Worm (Caenorhabditis elegans): ENCODE results near the gene rnh-2.

The rnh-2 gene

DNA sequence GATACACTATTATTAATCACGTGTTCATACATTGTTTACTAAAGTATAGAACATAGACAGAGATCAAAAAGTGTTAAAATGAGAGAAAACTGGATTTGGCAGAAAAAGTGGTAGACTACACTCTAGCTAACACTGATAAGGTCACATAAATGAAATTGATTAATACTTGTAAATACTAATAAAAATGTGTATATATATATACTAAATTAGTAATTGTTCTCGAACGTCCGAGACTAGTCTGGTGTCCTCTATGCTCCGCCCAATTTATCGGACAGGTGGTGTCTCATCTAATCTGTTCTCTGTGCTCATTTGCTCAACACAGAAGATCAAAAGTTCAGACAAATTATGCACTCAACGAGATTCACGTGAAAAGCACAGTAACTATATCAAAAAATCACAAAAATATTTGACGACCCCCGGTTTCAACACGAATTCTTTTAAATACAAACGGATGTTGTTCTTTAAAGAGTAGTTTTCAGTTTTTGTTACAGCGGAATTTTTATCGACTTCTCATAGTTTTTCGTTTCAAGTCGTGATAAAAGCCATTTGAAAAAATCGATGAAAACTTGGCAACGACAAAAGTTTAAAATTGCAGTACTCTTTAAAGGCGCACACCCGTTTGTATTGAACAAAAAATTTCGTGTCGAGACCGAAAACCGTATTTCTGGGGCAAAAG lies 35.8 kb upstream of the rnh-2 start (continued):
- TF ChIP-seq unc-39 (tag; optimal IDR thresholded peaks at IDR 0.05) (no peak), mxl-3 (GFP tag; optimal IDR thresholded peaks at IDR 0.05) (no peak), F10B5.3 (tag; optimal IDR thresholded peaks at IDR 0.05) (no peak), nhr-11 (tag; optimal IDR thresholded peaks at IDR 0.05) (no peak), fkh-10 (GFP tag; optimal IDR thresholded peaks at IDR 0.05) (no peak), daf-19 (GFP tag; conservative IDR thresholded peaks at IDR 0.05) (0 out of 2 replicates have a peak, but pooled peaks have one; percentile 10), hlh-11 (tag; optimal IDR thresholded peaks at IDR 0.05) (peak; percentile 60), Y75B8A.6 (GFP tag; IDR thresholded peaks at IDR 0.05) (0 out of 2 replicates have a peak, but pooled peaks have one; percentile 41), nhr-42 (GFP tag; IDR thresholded peaks at IDR 0.05) (no peak), zfp-2 (tag; optimal IDR thresholded peaks at IDR 0.05) (no peak), dmd-6 (GFP tag; IDR thresholded peaks at IDR 0.05) (peak; percentile 72), zip-2 (tag; optimal IDR thresholded peaks at IDR 0.05) (no peak), mep-1 (tag; optimal IDR thresholded peaks at IDR 0.05) (peak; percentile 37), dpl-1 (GFP tag; optimal IDR thresholded peaks at IDR 0.05) (no peak), ceh-44 (GFP tag; IDR thresholded peaks at IDR 0.05) (no peak), T26A8.4 (GFP tag; IDR thresholded peaks at IDR 0.05) (peak; percentile 37), madf-5 (GFP tag; IDR thresholded peaks at IDR 0.05) (peak in 1 of 2 experiments; percentile 11; a peak in 1 of 4 replicates), php-3 (GFP tag; IDR thresholded peaks at IDR 0.05) (peak; percentile 47), pqm-1 (tag; optimal IDR thresholded peaks at IDR 0.05) (no peak), tag-97 (GFP tag; IDR thresholded peaks at IDR 0.05) (no peak), dve-1 (tag; optimal IDR thresholded peaks at IDR 0.05; ENCODE audit: insufficient read depth) (peak; percentile 11), egl-27 (tag; optimal IDR thresholded peaks at IDR 0.05) (no peak), lin-39 (tag; optimal IDR thresholded peaks at IDR 0.05) (no peak), nhr-77 (tag; optimal IDR thresholded peaks at IDR 0.05) (peak; percentile 39), ZK337.2 (GFP tag; IDR thresholded peaks at IDR 0.05) (no peak), zag-1 (tag; optimal IDR thresholded peaks at IDR 0.05) (no peak), ces-1 (GFP tag; optimal IDR thresholded peaks at IDR 0.05) (no peak), hmg-1.1 (GFP tag; IDR thresholded peaks at IDR 0.05) (no peak)

DNA sequence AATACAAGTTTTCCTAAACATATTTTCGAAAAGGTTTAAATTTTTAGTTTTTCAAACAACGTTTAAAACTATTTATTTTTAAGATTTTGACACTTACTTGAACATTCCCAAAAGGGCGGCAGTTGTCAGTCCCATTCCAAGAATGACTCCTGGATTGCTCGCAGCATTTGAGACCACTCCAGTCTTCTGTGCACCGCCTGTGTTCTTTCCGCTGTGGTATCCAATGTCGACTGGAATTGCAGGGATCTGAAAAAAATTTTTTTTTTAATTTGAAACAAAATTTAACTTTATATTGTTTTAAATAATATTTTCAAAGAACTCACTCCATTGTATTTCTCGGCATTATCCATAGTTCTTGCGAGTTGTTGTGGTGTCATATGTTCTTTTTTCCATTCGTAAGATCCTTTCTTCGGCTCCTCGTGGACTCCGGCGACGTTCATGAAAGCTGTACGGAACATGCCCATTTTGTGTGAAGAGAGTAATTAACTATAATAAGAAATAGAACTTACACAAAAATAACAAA lies 35.2 kb upstream of the rnh-2 start, which contains the start of gene M05D6.5:
M05D6.5 (minus strand) TSS at position 473 of the 523 bp plus-strand sequence.
- no peak for TF ChIP-seq hlh-11 (tag; optimal IDR thresholded peaks at IDR 0.05)
- no peak for TF ChIP-seq unc-130 (GFP tag; optimal IDR thresholded peaks at IDR 0.05)
- peak; percentile 3; the same call in 1 of the 2 replicates for TF ChIP-seq vab-7 (GFP tag; IDR thresholded peaks at IDR 0.05)
- no peak for TF ChIP-seq tag-97 (GFP tag; IDR thresholded peaks at IDR 0.05)
- peak; percentile 14 for TF ChIP-seq ama-1 (optimal IDR thresholded peaks at IDR 0.05)
- TF ChIP-seq nhr-6 (tag; optimal IDR thresholded peaks at IDR 0.05) = no peak
- TF ChIP-seq pha-4 (GFP tag; IDR thresholded peaks at IDR 0.05) = peak; percentile 23; the same call in 1 of the 2 replicates
- no peak for TF ChIP-seq pha-4 (tag; optimal IDR thresholded peaks at IDR 0.05)
- peak in 1 of 2 experiments; percentile 34 for TF ChIP-seq unc-62 (GFP tag; optimal IDR thresholded peaks at IDR 0.05 in 1 of 2)
- no peak for TF ChIP-seq unc-62 (tag; optimal IDR thresholded peaks at IDR 0.05)
- peak; percentile 57 for TF ChIP-seq zfp-3 (GFP tag; conservative IDR thresholded peaks at IDR 0.05)

DNA sequence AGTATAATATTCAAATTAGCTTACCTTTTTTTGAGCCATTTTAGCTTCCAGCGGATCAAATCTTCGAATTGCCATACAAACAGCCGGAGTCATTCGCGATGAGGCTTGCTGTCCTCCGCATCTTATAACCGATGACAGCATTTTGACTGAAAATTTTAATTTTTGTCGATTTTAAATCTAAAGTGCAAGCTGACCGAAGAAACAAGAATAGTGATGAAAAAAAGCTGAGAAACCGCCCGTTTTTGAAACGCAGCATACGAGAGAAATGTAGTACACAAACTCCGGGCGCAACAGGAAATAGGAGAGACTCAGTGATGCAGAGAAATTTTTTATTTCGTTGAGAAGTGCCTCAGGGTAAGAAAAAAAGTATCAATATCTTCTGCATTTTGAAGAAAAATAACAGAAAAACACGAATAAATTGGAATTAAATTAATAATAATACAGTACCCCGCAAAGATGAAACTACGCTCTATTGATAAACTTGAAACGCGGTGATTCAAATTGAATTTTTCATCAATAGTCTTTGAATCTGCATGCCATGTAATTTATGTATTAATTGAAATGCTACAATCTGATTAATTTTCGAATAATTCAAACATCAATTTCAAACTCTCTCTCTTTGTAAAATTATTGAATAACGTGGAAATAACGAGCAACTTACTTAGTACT lies 33.7 kb upstream of the rnh-2 start:
- TF ChIP-seq nhr-28 (tag; optimal IDR thresholded peaks at IDR 0.05) (peak; percentile 99), daf-16 (GFP tag; optimal IDR thresholded peaks at IDR 0.05) (no peak), daf-16 (tag; optimal IDR thresholded peaks at IDR 0.05) (peak; percentile 22), aha-1 (tag) (peak; percentile 90), nhr-11 (tag; optimal IDR thresholded peaks at IDR 0.05) (peak; percentile 40), dmd-8 (GFP tag; IDR thresholded peaks at IDR 0.05) (no peak), R02D3.7 (tag; optimal IDR thresholded peaks at IDR 0.05) (no peak), dve-1 (tag; optimal IDR thresholded peaks at IDR 0.05; ENCODE audit: insufficient read depth) (peak; percentile 9), lin-38 (GFP tag; IDR thresholded peaks at IDR 0.05) (peak; percentile 46), ama-1 (optimal IDR thresholded peaks at IDR 0.05) (peak; percentile 26), snpc-1.2 (GFP tag; IDR thresholded peaks at IDR 0.05) (0 out of 2 replicates have a peak, but pooled peaks have one; percentile 34), nhr-77 (tag; optimal IDR thresholded peaks at IDR 0.05) (peak; percentile 37), pqm-1 (tag; optimal IDR thresholded peaks at IDR 0.05) (peak; percentile 42), spr-3 (GFP tag; optimal IDR thresholded peaks at IDR 0.05) (no peak), hlh-30 (tag; optimal IDR thresholded peaks at IDR 0.05; ENCODE audit: insufficient read depth) (no peak), dpl-1 (GFP tag; optimal IDR thresholded peaks at IDR 0.05) (peak; percentile 23), T20F7.1 (GFP tag; optimal IDR thresholded peaks at IDR 0.05) (peak; percentile 45)
